Worm (Caenorhabditis elegans) whole organism, L2 larva: Measurements from ENCODE around the gene M02D8.2.

ENCODE experiments used
- F13H6.1 ChIP-seq: sonication (generic microtip); optimal IDR thresholded peaks from 2 replicates; lab custom pipeline; 2016; ENCODE audit warnings: missing genetic modification characterization, missing compliant biosample characterization
- nhr-11 ChIP-seq: fragments of 150-350 bp; optimal IDR thresholded peaks from 2 replicates; lab custom pipeline; 2014; ENCODE audit warnings: missing biosample characterization, missing genetic modification characterization
- zag-1 ChIP-seq: fragments of 150-350 bp; optimal IDR thresholded peaks from 2 replicates; lab custom pipeline; 2014; ENCODE audit warnings: missing biosample characterization, missing genetic modification characterization

ce11 chrX:8721273-8721672 lies 18.2 kb upstream of the M02D8.2 start:
- TF ChIP-seq F13H6.1 (tag; lab: Kevin White, UChicago) (peak; percentile 37), nhr-11 (tag; lab: Kevin White, UChicago) (no peak), zag-1 (tag; lab: Kevin White, UChicago) (no peak)
